Fruit fly (Drosophila melanogaster): Measurements from ENCODE around the gene CG7567.

The CG7567 gene

DNA sequence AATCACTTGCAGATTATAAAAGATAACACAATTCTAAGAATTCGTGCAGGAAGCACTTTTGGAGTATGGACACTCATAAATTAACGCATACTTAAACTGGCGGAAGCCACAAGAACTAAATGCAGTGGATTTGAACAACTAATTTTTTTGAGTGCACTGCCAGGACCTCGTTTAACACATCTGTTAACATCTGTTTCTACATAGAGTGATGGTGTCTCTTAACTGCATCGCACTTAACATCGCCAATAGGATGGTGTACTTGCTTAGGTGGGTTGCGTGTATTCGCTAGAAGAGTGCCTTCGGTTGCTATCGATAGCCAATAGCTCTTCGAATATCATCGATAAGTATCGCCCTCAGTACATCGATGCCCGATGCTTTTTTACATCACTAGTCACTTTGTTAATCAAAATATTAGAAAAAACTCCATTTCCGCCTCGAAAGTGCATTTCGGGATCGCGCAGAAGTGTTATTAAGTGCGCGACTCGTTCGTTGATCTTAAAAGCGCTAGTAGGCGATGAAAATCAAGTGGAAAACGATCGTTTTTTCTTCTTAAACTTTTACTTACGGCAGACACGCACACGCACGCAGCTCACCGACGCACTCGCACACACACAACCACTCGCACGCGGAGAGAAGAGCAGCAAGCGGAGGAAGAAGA is 3.7 kb upstream of the CG7567 start, which contains the start of gene alph (continued):
- no peak for TF ChIP-seq CG13424 (tag; optimal IDR thresholded peaks at IDR 0.05)
- peak; percentile 64 for TF ChIP-seq dm (GFP tag; optimal IDR thresholded peaks at IDR 0.05)
- TF ChIP-seq CG18764 (GFP tag; optimal IDR thresholded peaks at IDR 0.05) = peak; percentile 20
- no peak for TF ChIP-seq sr (GFP tag; IDR thresholded peaks at IDR 0.05)
- TF ChIP-seq Dp (GFP tag; optimal IDR thresholded peaks at IDR 0.05) = peak; percentile 34
- TF ChIP-seq CG17328 (GFP tag; IDR thresholded peaks at IDR 0.05) = 0 out of 2 replicates have a peak, but pooled peaks have one; percentile 15
- peak; percentile 33 for TF ChIP-seq yki (optimal IDR thresholded peaks at IDR 0.05)
- TF ChIP-seq crp (GFP tag; optimal IDR thresholded peaks at IDR 0.05) = peak in 1 of 2 experiments; percentile 59
- no peak for TF ChIP-seq CG1233 (GFP tag; optimal IDR thresholded peaks at IDR 0.05)
- TF ChIP-seq CG11456 (GFP tag; IDR thresholded peaks at IDR 0.05) = 0 out of 3 replicates have a peak, but pooled peaks have one; percentile 48
- peak; percentile 37; the same call in 1 of the 2 replicates for TF ChIP-seq HLH3B (GFP tag; IDR thresholded peaks at IDR 0.05)
- peak; percentile 54 for TF ChIP-seq mam (GFP tag; optimal IDR thresholded peaks at IDR 0.05)
- peak; percentile 44 for TF ChIP-seq Adf1 (GFP tag; IDR thresholded peaks at IDR 0.05)
- TF ChIP-seq YL-1 (GFP tag; optimal IDR thresholded peaks at IDR 0.05) = peak; percentile 77
- TF ChIP-seq onecut (GFP tag; IDR thresholded peaks at IDR 0.05) = peak; percentile 55
- TF ChIP-seq Hmr (GFP tag; optimal IDR thresholded peaks at IDR 0.05) = peak; percentile 61
- 0 out of 2 replicates have a peak, but pooled peaks have one; percentile 25 for TF ChIP-seq E2f2 (GFP tag; IDR thresholded peaks at IDR 0.05)
- peak; percentile 45 for TF ChIP-seq nmo (GFP tag; optimal IDR thresholded peaks at IDR 0.05)
- TF ChIP-seq CG4617 (GFP tag; optimal IDR thresholded peaks at IDR 0.05; ENCODE audit: borderline replicate concordance) = peak; percentile 94
- TF ChIP-seq insv (GFP tag; optimal IDR thresholded peaks at IDR 0.05) = peak in 1 of 2 experiments; percentile 28
- no peak for TF ChIP-seq ac (GFP tag; optimal IDR thresholded peaks at IDR 0.05)
- TF ChIP-seq toy (GFP tag; IDR thresholded peaks at IDR 0.05) = no peak
- peak; percentile 51 for TF ChIP-seq CG8290 (GFP tag; optimal IDR thresholded peaks at IDR 0.05)
- TF ChIP-seq CG8290 (tag; optimal IDR thresholded peaks at IDR 0.05) = peak in 1 of 2 experiments; percentile 72
- TF ChIP-seq CG2202 (tag; optimal IDR thresholded peaks at IDR 0.05) = no peak
- peak; percentile 51 for TF ChIP-seq Dip3 (GFP tag; optimal IDR thresholded peaks at IDR 0.05)
- no peak for TF ChIP-seq CG3838 (GFP tag; optimal IDR thresholded peaks at IDR 0.05)
- TF ChIP-seq ci (GFP tag; IDR thresholded peaks at IDR 0.05) = no peak; the same call in 1 of the 3 replicates
- peak in 1 of 2 experiments; percentile 21 for TF ChIP-seq bsh (GFP tag; optimal IDR thresholded peaks at IDR 0.05)
- no peak for TF ChIP-seq lbe (GFP tag; optimal IDR thresholded peaks at IDR 0.05)
- no peak for TF ChIP-seq CG4730 (GFP tag; IDR thresholded peaks at IDR 0.05)
- peak; percentile 20 for TF ChIP-seq ind (GFP tag; optimal IDR thresholded peaks at IDR 0.05)
- TF ChIP-seq MBD-R2 (GFP tag; IDR thresholded peaks at IDR 0.05) = peak; percentile 37
- no peak for TF ChIP-seq her (GFP tag; optimal IDR thresholded peaks at IDR 0.05)
- TF ChIP-seq Side (GFP tag; optimal IDR thresholded peaks at IDR 0.05) = peak; percentile 5
- TF ChIP-seq dmrt11E (tag; optimal IDR thresholded peaks at IDR 0.05) = peak; percentile 54
- peak; percentile 17 to 47 for TF ChIP-seq Trl (optimal IDR thresholded peaks at IDR 0.05)
- TF ChIP-seq Trl (GFP tag; optimal IDR thresholded peaks at IDR 0.05) = peak; percentile 42
- TF ChIP-seq CG17186 (GFP tag; optimal IDR thresholded peaks at IDR 0.05) = peak; percentile 52
- peak; percentile 16 for TF ChIP-seq jumu (GFP tag; optimal IDR thresholded peaks at IDR 0.05)
- peak; percentile 10 for TF ChIP-seq Dek (tag; optimal IDR thresholded peaks at IDR 0.05)
- TF ChIP-seq CG2199 (GFP tag; IDR thresholded peaks at IDR 0.05) = no peak
- peak; percentile 63 for TF ChIP-seq CG17829 (tag; optimal IDR thresholded peaks at IDR 0.05)
- TF ChIP-seq pnt (GFP tag; optimal IDR thresholded peaks at IDR 0.05) = no peak
- no peak for TF ChIP-seq CG30020 (tag; optimal IDR thresholded peaks at IDR 0.05)
- peak; percentile 94 for TF ChIP-seq MESR4 (GFP tag; optimal IDR thresholded peaks at IDR 0.05)
- TF ChIP-seq CG18476 (GFP tag; optimal IDR thresholded peaks at IDR 0.05) = peak; percentile 8
- peak; percentile 46 for TF ChIP-seq CG7556 (GFP tag; optimal IDR thresholded peaks at IDR 0.05)
- TF ChIP-seq CG15479 (GFP tag; optimal IDR thresholded peaks at IDR 0.05) = no peak
- no peak for TF ChIP-seq PHDP (tag; optimal IDR thresholded peaks at IDR 0.05)
- TF ChIP-seq Dref (GFP tag; IDR thresholded peaks at IDR 0.05) = peak; percentile 99
